Fruit fly (Drosophila melanogaster) whole organism, embryonic: ENCODE measurements around the gene sky.

Experiments used
- BtbVII ChIP-seq: fragments of 200-800 bp; sonication (Bioruptor generic); optimal IDR thresholded peaks from 3 replicates; lab custom pipeline; 2017; ENCODE audit warnings: missing biosample characterization, mild to moderate bottlenecking, missing genetic modification characterization
- CG10366 ChIP-seq: fragments of 200-800 bp; sonication (Bioruptor generic); IDR thresholded peaks from 2 replicates; pipeline ENCODE4 v1.3.6; 2022; ENCODE audit warnings: missing biosample characterization, missing genetic modification characterization
- CG11456 ChIP-seq: fragments of 200-800 bp; sonication (Bioruptor generic); IDR thresholded peaks from 3 replicates; pipeline ENCODE4 v1.3.6; 2022; ENCODE audit warnings: missing biosample characterization, missing genetic modification characterization
- CG11696 ChIP-seq: fragments of 200-800 bp; sonication (Bioruptor generic); IDR thresholded peaks from 2 replicates; pipeline ENCODE4 v1.3.6; 2022; ENCODE audit warnings: missing biosample characterization, missing genetic modification characterization
- CG15269 ChIP-seq: fragments of 200-800 bp; sonication (Bioruptor generic); optimal IDR thresholded peaks from 2 replicates; lab custom pipeline; 2018; ENCODE audit warnings: missing biosample characterization, mild to moderate bottlenecking, missing genetic modification characterization, moderate library complexity
- CG15514 ChIP-seq: fragments of 200-800 bp; sonication (Bioruptor generic); optimal IDR thresholded peaks from 3 replicates; lab custom pipeline; 2017; ENCODE audit warnings: missing biosample characterization, missing genetic modification characterization, mild to moderate bottlenecking, moderate library complexity, missing genetic modification reagents
- CG16815 ChIP-seq: fragments of 200-800 bp; sonication (Bioruptor generic); optimal IDR thresholded peaks from 3 replicates; lab custom pipeline; 2017; ENCODE audit warnings: missing biosample characterization, mild to moderate bottlenecking, missing genetic modification characterization
- CG17359 ChIP-seq: fragments of 200-800 bp; sonication (Bioruptor generic); optimal IDR thresholded peaks from 3 replicates; lab custom pipeline; 2018; ENCODE audit warnings: missing biosample characterization, mild to moderate bottlenecking, missing genetic modification characterization, moderate library complexity
- CG17568 ChIP-seq: fragments of 200-800 bp; sonication (Bioruptor generic); optimal IDR thresholded peaks from 2 replicates; lab custom pipeline; 2018; ENCODE audit warnings: missing biosample characterization, mild to moderate bottlenecking, missing genetic modification characterization, moderate library complexity
- CG2678 ChIP-seq: fragments of 200-800 bp; sonication (Bioruptor generic); optimal IDR thresholded peaks from 3 replicates; lab custom pipeline; 2019; ENCODE audit warnings: missing biosample characterization, mild to moderate bottlenecking, missing genetic modification characterization, moderate library complexity
- CG32532 ChIP-seq: fragments of 200-800 bp; sonication (Bioruptor generic); IDR thresholded peaks from 2 replicates; pipeline ENCODE4 v1.3.6; 2022; ENCODE audit warnings: missing biosample characterization, missing genetic modification characterization
- CG34224 ChIP-seq: fragments of 200-800 bp; sonication (Bioruptor generic); IDR thresholded peaks from 3 replicates; pipeline ENCODE4 v1.3.6; 2022; ENCODE audit warnings: missing biosample characterization, missing genetic modification characterization; ENCODE audit not compliant: partially characterized antibody
- CG34376 ChIP-seq: fragments of 200-800 bp; sonication (Bioruptor generic); optimal IDR thresholded peaks from 2 replicates; lab custom pipeline; 2018; ENCODE audit warnings: missing biosample characterization, mild to moderate bottlenecking, missing genetic modification characterization
- CG34422 ChIP-seq: fragments of 200-800 bp; sonication (Bioruptor generic); IDR thresholded peaks from 3 replicates; pipeline ENCODE4 v1.3.6; 2022; ENCODE audit warnings: missing biosample characterization, missing genetic modification characterization
- CG3838 ChIP-seq: fragments of 200-800 bp; sonication (Bioruptor generic); optimal IDR thresholded peaks from 3 replicates; lab custom pipeline; 2016; ENCODE audit warnings: missing biosample characterization, missing genetic modification characterization
- CG5180 ChIP-seq: fragments of 200-800 bp; sonication (Bioruptor generic); optimal IDR thresholded peaks from 3 replicates; lab custom pipeline; 2017; ENCODE audit warnings: missing biosample characterization, missing genetic modification characterization, mild to moderate bottlenecking, moderate library complexity, missing genetic modification reagents
- CG8290 ChIP-seq, 3 experiments: fragments of 200-800 bp; sonication (Bioruptor generic); optimal IDR thresholded peaks; 2 replicates each; lab custom pipeline; 2016 to 2019; ENCODE audit warnings: missing biosample characterization in 3 of 3, missing genetic modification characterization in 3 of 3, mild to moderate bottlenecking in 2 of 3, moderate library complexity in 1 of 3
- Dip3 ChIP-seq: fragments of 200-800 bp; sonication (Bioruptor generic); optimal IDR thresholded peaks from 3 replicates; lab custom pipeline; 2016; ENCODE audit warnings: missing biosample characterization, missing genetic modification characterization
- Fer1 ChIP-seq: fragments of 200-800 bp; sonication (Bioruptor generic); optimal IDR thresholded peaks from 2 replicates; lab custom pipeline; 2017; ENCODE audit warnings: missing biosample characterization, mild to moderate bottlenecking, missing genetic modification characterization
- Hey ChIP-seq: fragments of 200-800 bp; sonication (Bioruptor generic); optimal IDR thresholded peaks from 3 replicates; lab custom pipeline; 2018; ENCODE audit warnings: missing biosample characterization, mild to moderate bottlenecking, missing genetic modification characterization
- Hsf ChIP-seq: fragments of 200-800 bp; sonication (Bioruptor generic); optimal IDR thresholded peaks from 3 replicates; lab custom pipeline; 2016; ENCODE audit warnings: missing biosample characterization, missing genetic modification characterization
- Jarid2 ChIP-seq: fragments of 200-800 bp; sonication (Bioruptor generic); optimal IDR thresholded peaks from 3 replicates; lab custom pipeline; 2017; ENCODE audit warnings: mild to moderate bottlenecking, missing biosample characterization, missing genetic modification reagents, missing genetic modification characterization
- Mrtf ChIP-seq: fragments of 200-800 bp; sonication (Bioruptor generic); IDR thresholded peaks from 3 replicates; pipeline ENCODE4 v1.3.6; 2022; ENCODE audit warnings: missing biosample characterization, missing genetic modification characterization
- Nf-YB ChIP-seq: fragments of 200-800 bp; sonication (Bioruptor generic); optimal IDR thresholded peaks from 3 replicates; lab custom pipeline; 2019; ENCODE audit warnings: missing biosample characterization, mild to moderate bottlenecking, missing genetic modification characterization, moderate library complexity
- Side ChIP-seq: fragments of 200-800 bp; sonication (Bioruptor generic); optimal IDR thresholded peaks from 2 replicates; lab custom pipeline; 2016; ENCODE audit warnings: missing biosample characterization, missing genetic modification characterization
- Trl ChIP-seq, 3 experiments: fragments of >200 bp in 2 of 3; fragments of 200-800 bp in 1 of 3; sonication (Bioruptor generic) in 1 of 3; optimal IDR thresholded peaks; 2 replicates in 1 of 3; 3 replicates in 2 of 3; lab custom pipeline; 2016 to 2017; ENCODE audit warnings: missing biosample characterization in 1 of 3, missing genetic modification characterization in 1 of 3
- Usf ChIP-seq: fragments of 200-800 bp; sonication (Bioruptor generic); optimal IDR thresholded peaks from 2 replicates; lab custom pipeline; 2017; ENCODE audit warnings: missing genotype, missing biosample characterization, missing genetic modification characterization
- bigmax ChIP-seq: fragments of 200-800 bp; sonication (Bioruptor generic); optimal IDR thresholded peaks from 2 replicates; lab custom pipeline; 2018; ENCODE audit warnings: missing biosample characterization, mild to moderate bottlenecking, missing genetic modification characterization
- caup ChIP-seq: fragments of 200-800 bp; sonication (Bioruptor generic); optimal IDR thresholded peaks from 3 replicates; lab custom pipeline; 2017; ENCODE audit warnings: missing biosample characterization, mild to moderate bottlenecking, missing genetic modification characterization, moderate library complexity; ENCODE audit not compliant: severe bottlenecking
- chif ChIP-seq, 2 experiments: fragments of 200-800 bp; sonication (Bioruptor generic); optimal IDR thresholded peaks; 3 replicates each; lab custom pipeline; 2016; ENCODE audit warnings: missing biosample characterization in 2 of 2, missing genetic modification characterization in 2 of 2
- chinmo ChIP-seq: fragments of 200-800 bp; sonication (Bioruptor generic); IDR thresholded peaks from 4 replicates; pipeline ENCODE4 v1.3.6; 2022; ENCODE audit warnings: missing biosample characterization, missing genetic modification characterization; ENCODE audit not compliant: partially characterized antibody
- croc ChIP-seq: fragments of 200-800 bp; sonication (Bioruptor generic); conservative IDR thresholded peaks from 3 replicates; pipeline ENCODE4 v1.3.6; 2022; ENCODE audit warnings: missing biosample characterization, missing genetic modification characterization
- danr ChIP-seq: fragments of 200-800 bp; sonication (Bioruptor generic); IDR thresholded peaks from 2 replicates; pipeline ENCODE4 v1.3.6; 2022; ENCODE audit warnings: missing biosample characterization, missing genetic modification characterization
- dmrt99B ChIP-seq: fragments of 200-800 bp; sonication (Bioruptor generic); optimal IDR thresholded peaks from 2 replicates; lab custom pipeline; 2018; ENCODE audit warnings: missing biosample characterization, mild to moderate bottlenecking, missing genetic modification characterization, moderate library complexity
- eve ChIP-seq, 2 experiments: fragments of >200 bp; optimal IDR thresholded peaks; 2 replicates each; lab custom pipeline; 2017; ENCODE audit warnings: missing biosample characterization in 2 of 2, missing genetic modification characterization in 2 of 2
- h ChIP-seq: fragments of >200 bp; optimal IDR thresholded peaks from 2 replicates; lab custom pipeline; 2017
- lab ChIP-seq: fragments of 200-800 bp; sonication (Bioruptor generic); optimal IDR thresholded peaks from 3 replicates; lab custom pipeline; 2017; ENCODE audit warnings: missing biosample characterization, missing genetic modification characterization, mild to moderate bottlenecking, moderate library complexity, missing genetic modification reagents
- otp ChIP-seq: fragments of 200-800 bp; sonication (Bioruptor generic); IDR thresholded peaks from 3 replicates; pipeline ENCODE4, ENCODE4 v1.3.6; 2022; ENCODE audit warnings: missing biosample characterization, missing genetic modification characterization
- pb ChIP-seq: fragments of 200-800 bp; sonication (Bioruptor generic); optimal IDR thresholded peaks from 3 replicates; lab custom pipeline; 2016; ENCODE audit warnings: missing biosample characterization, missing genetic modification characterization
- sens ChIP-seq: fragments of 200-800 bp; sonication (Bioruptor generic); peaks from one replicate; lab custom pipeline; 2016; ENCODE audit warnings: missing biosample characterization, missing genetic modification characterization
- trem ChIP-seq: fragments of 200-800 bp; optimal IDR thresholded peaks from 3 replicates; lab custom pipeline; 2019; ENCODE audit warnings: missing biosample characterization, mild to moderate bottlenecking, missing genetic modification characterization, moderate library complexity
- wek ChIP-seq: fragments of 200-800 bp; sonication (Bioruptor generic); optimal IDR thresholded peaks from 3 replicates; lab custom pipeline; 2018; ENCODE audit warnings: missing biosample characterization, mild to moderate bottlenecking, missing genetic modification characterization, moderate library complexity
- zen2 ChIP-seq: fragments of 200-800 bp; sonication (Bioruptor generic); IDR thresholded peaks from 3 replicates; pipeline ENCODE4 v1.3.6; 2022; ENCODE audit warnings: missing biosample characterization, missing genetic modification characterization; ENCODE audit not compliant: partially characterized antibody
- zfh1 ChIP-seq: fragments of 200-800 bp; sonication (Bioruptor generic); IDR thresholded peaks from 3 replicates; pipeline ENCODE4 v1.3.6; 2022; ENCODE audit warnings: missing biosample characterization, missing genetic modification characterization

The sky gene

dm6 chr2L:20831060-20831459 is 87.7 kb downstream of the sky start, which contains the start of gene CG31674 (continued):
- TF ChIP-seq wek (GFP tag; lab: Kevin White, UChicago): no peak
- TF ChIP-seq CG11696 (GFP tag; lab: Robert Waterston, UW): peak; percentile 33; the same call in 1 of the 2 replicates
- TF ChIP-seq CG10366 (GFP tag; lab: Robert Waterston, UW): no peak
- no peak for TF ChIP-seq CG8290 (GFP tag; optimal IDR thresholded peaks at IDR 0.05; lab: Kevin White, UChicago)
- TF ChIP-seq CG8290 (tag; optimal IDR thresholded peaks at IDR 0.05; lab: Kevin White, UChicago): peak in 1 of 2 experiments; percentile 19
- no peak for TF ChIP-seq h (lab: Kevin White, UChicago)
- peak; percentile 22 for TF ChIP-seq CG15269
- no peak for TF ChIP-seq CG11456
- TF ChIP-seq CG32532 (GFP tag; lab: Robert Waterston, UW): peak; percentile 23; the same call in 1 of the 2 replicates
- no peak for TF ChIP-seq CG16815 (GFP tag; lab: Kevin White, UChicago)
- peak; percentile 35 for TF ChIP-seq caup (GFP tag; lab: Kevin White, UChicago)
- peak; percentile 61 for TF ChIP-seq CG34376 (GFP tag; lab: Kevin White, UChicago)
- no peak for TF ChIP-seq trem (tag; lab: Kevin White, UChicago)
- no peak for TF ChIP-seq Nf-YB
- TF ChIP-seq chinmo: peak; percentile 94; the same call in 2 of the 4 replicates
- no peak for TF ChIP-seq croc (GFP tag; lab: Robert Waterston, UW)
- no peak for TF ChIP-seq Hsf (GFP tag; lab: Kevin White, UChicago)
- TF ChIP-seq CG5180 (GFP tag; lab: Kevin White, UChicago): peak; percentile 23
- TF ChIP-seq BtbVII: peak; percentile 11
- TF ChIP-seq danr: no peak
- TF ChIP-seq CG34422 (GFP tag; lab: Robert Waterston, UW): no peak
- peak; percentile 31 for TF ChIP-seq CG2678 (tag; lab: Kevin White, UChicago)
- no peak for TF ChIP-seq CG3838 (GFP tag; lab: Kevin White, UChicago)
- TF ChIP-seq Side: no peak
- peak; percentile 1 for TF ChIP-seq CG17568 (GFP tag; lab: Kevin White, UChicago)
- TF ChIP-seq Mrtf (GFP tag; lab: Robert Waterston, UW): no peak
- TF ChIP-seq Fer1 (GFP tag; lab: Kevin White, UChicago): peak; percentile 24
- no peak for TF ChIP-seq chif (GFP tag; optimal IDR thresholded peaks at IDR 0.05; lab: Kevin White, UChicago)
- TF ChIP-seq CG34224: peak; percentile 32; the same call in 1 of the 3 replicates
- TF ChIP-seq eve (GFP tag; optimal IDR thresholded peaks at IDR 0.05; lab: Kevin White, UChicago): peak in 1 of 2 experiments; percentile 59
- TF ChIP-seq dmrt99B: peak; percentile 3
- TF ChIP-seq CG15514 (GFP tag; lab: Kevin White, UChicago): peak; percentile 11
- TF ChIP-seq Usf (GFP tag; lab: Kevin White, UChicago): no peak
- TF ChIP-seq CG17359 (tag; lab: Kevin White, UChicago): peak; percentile 20
- no peak for TF ChIP-seq Hey
- peak; percentile 51 for TF ChIP-seq Jarid2 (GFP tag; lab: Kevin White, UChicago)
- TF ChIP-seq pb (GFP tag; lab: Kevin White, UChicago): no peak
- no peak for TF ChIP-seq otp (GFP tag; lab: Robert Waterston, UW)
- peak; percentile 16 for TF ChIP-seq lab
- peak; percentile 30; the same call in 1 of the 3 replicates for TF ChIP-seq zen2 (GFP tag; lab: Robert Waterston, UW)
- peak; percentile 47 to 81 for TF ChIP-seq Trl (optimal IDR thresholded peaks at IDR 0.05; lab: Kevin White, UChicago)
- no peak for TF ChIP-seq Trl (GFP tag; optimal IDR thresholded peaks at IDR 0.05; lab: Kevin White, UChicago)
- peak; percentile 5 for TF ChIP-seq bigmax (GFP tag; lab: Kevin White, UChicago)
- TF ChIP-seq zfh1 (GFP tag; lab: Robert Waterston, UW): no peak
- TF ChIP-seq Dip3: no peak
- TF ChIP-seq sens: peak; percentile 28
